Fruit fly (Drosophila melanogaster) S2 (cell line): ENCODE data around the gene emb.

Experiments
- CG8478 ChIP-seq: fragments of >200 bp; optimal IDR thresholded peaks from 2 replicates; lab custom pipeline; 2018
- CTCF ChIP-seq, 2 experiments: fragments of >200 bp; optimal IDR thresholded peaks; 2 replicates each; lab custom pipeline; 2018

Gene emb

dm6 chr2L:8411530-8411929 lies 8.2 kb downstream of the emb start, which contains the start of gene Naglu:
Gene Naglu (minus strand): TSS chr2L:8411868.
- TF ChIP-seq CG8478 (lab: Kevin White, UChicago): no peak
- no peak for TF ChIP-seq CTCF (optimal IDR thresholded peaks at IDR 0.05; lab: Kevin White, UChicago)

dm6 chr2L:8414887-8415883 lies 11.8 kb downstream of the emb start, which contains the start of the genes CG13398 and Akap200:
Gene CG13398 (minus strand): TSS chr2L:8415256.
Gene Akap200 (plus strand): TSS chr2L:8415690.
- TF ChIP-seq CG8478 (lab: Kevin White, UChicago) (no peak), CTCF (optimal IDR thresholded peaks at IDR 0.05; lab: Kevin White, UChicago) (no peak)

dm6 chr2L:8416350-8417046 lies 13.1 kb downstream of the emb start:
- TF ChIP-seq CTCF (optimal IDR thresholded peaks at IDR 0.05; lab: Kevin White, UChicago) (no peak), CG8478 (lab: Kevin White, UChicago) (no peak)

DNA sequence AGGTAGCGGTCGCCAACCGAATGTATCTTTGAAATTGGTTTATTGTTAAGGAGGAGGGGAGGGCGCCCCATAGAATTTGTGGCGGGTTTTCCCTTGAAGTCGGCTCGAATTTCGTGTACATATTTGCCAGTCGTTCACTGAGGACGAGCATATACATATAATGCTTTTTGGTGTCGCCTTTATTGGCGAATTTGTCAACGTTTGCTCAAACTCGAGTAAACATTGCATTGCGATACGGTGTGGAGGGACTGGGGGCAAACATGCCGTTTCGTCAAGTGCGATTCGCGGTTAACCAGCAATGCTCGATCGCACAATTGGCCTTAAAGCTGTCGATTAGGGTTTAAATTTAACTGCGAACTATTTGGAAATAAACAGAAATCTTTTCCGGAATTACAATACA lies 14.2 kb downstream of the emb start:
- TF ChIP-seq CTCF (optimal IDR thresholded peaks at IDR 0.05; lab: Kevin White, UChicago) (no peak), CG8478 (lab: Kevin White, UChicago) (no peak)

dm6 chr2L:8418113-8418885 lies 14.9 kb downstream of the emb start:
- peak; percentile 23 for TF ChIP-seq CG8478 (lab: Kevin White, UChicago)
- TF ChIP-seq CTCF (optimal IDR thresholded peaks at IDR 0.05; lab: Kevin White, UChicago): no peak

DNA sequence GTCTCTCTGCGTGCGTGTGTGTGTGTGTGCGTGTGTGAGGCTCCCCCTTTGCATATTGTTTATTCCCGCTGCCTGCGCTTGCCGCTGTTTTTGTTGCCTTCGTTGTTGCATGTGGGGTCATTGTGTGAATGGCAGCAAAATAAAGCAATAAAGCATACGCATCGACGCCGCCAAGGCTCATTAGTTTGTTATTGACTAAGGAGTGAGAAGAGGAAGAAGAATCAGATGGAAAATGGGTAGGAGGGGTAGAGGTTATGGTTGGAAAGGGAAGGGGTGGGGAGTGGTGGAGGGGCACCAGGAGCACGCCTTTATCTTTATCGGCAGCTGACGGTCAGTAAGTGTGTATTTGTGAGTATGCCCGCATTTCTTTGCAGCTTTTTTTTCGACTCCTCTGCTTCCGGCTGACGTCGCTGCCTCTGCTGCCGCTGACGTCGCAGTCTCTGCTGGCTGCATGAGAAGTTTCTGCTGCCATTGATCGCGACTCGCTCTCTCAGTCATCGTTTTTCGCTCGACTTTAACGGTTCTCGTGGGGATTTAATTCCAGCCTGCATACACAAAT lies 16.1 kb downstream of the emb start:
- no peak for TF ChIP-seq CTCF (optimal IDR thresholded peaks at IDR 0.05; lab: Kevin White, UChicago)
- TF ChIP-seq CG8478 (lab: Kevin White, UChicago): no peak

- no peak for TF ChIP-seq CTCF (optimal IDR thresholded peaks at IDR 0.05; lab: Kevin White, UChicago)
- TF ChIP-seq CG8478 (lab: Kevin White, UChicago): no peak
Measured at dm6 chr2L:8420259-8420930, 17.0 kb downstream of the emb start.

DNA sequence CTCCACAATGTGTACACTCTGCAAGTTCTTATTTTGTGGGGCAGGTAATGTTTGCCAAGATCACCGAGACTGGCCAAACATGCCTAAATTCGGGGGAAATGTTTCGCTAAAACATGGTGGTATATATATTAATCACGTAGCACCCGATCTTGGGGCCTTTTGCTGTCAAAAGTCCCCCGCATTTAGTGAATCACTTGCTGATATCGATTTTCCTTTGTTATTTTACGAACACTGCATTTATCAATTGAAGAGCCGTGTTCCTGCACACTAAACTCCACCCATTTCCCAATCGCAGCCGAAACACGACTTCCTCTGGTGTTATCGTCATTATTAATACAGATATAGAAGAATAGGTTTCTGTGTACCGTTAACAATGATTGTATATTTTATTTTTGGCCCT lies 18.3 kb downstream of the emb start:
- TF ChIP-seq CG8478 (lab: Kevin White, UChicago): no peak
- TF ChIP-seq CTCF (optimal IDR thresholded peaks at IDR 0.05; lab: Kevin White, UChicago): no peak

DNA sequence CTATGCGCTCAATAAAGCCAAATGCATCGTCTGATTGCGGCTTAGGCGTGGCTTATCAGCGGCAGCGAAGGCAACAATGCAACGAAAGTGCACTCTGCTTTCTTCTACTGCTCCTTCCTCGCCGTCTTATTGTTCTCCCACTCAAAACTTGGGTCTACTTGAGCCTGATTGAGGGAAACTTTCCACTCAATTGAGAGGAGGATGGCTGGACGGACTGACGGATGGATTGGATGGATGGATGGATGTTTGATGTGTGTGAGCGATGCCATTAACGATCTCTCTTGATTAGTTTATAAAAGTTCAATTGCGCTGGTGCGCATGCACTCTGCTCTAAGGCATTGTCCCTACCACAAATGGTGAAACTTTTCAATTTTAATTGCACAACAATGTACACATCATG lies 19.7 kb downstream of the emb start:
- TF ChIP-seq CG8478 (lab: Kevin White, UChicago) (no peak), CTCF (optimal IDR thresholded peaks at IDR 0.05; lab: Kevin White, UChicago) (no peak)

DNA sequence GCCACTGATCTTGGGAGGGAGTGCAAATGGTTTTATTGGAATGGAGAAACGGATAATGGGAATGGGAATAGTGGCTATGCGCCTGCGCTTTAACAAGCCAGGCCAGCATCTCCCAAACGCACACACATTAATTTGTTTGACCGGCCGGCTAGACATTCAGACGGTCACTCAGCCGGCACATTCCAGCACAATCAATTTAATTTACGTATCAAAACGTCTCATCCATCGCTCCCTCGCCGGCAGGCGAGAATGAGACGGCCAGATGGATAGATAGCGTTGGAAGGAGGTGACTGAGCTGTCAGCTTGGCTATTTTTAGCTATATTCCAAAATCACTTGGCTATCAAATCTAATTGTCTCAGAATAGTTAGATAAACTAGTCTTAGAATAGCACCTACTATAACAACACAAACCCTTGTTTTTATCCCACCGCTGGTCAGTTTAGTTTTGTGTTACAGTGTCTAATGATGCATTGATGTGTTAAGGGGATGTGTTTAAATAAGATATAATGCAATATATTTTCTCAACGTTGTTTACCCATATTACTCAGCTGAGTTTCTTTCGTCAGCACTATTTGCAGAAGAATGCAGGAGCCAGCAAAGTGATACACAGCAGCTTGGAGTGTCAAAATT lies 20.2 kb downstream of the emb start:
- no peak for TF ChIP-seq CTCF (optimal IDR thresholded peaks at IDR 0.05; lab: Kevin White, UChicago)
- TF ChIP-seq CG8478 (lab: Kevin White, UChicago): no peak

DNA sequence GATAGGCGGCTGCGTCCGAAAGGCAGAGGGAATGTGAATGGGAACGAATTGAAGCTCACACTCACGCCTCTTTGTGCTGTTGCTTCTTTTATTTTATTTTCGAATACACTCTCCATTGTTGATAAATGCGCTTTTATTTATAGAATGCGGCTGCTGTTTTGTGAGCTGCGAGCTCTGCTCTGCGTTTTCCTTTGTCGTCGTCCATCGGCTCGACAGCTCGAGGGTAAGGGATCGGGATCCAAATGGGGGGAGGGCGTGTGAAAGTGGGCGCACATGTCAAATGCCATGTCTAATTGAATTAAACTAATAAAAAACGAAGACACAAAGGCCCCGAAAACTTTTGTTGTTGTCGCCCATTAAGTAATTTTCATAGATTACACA lies 20.7 kb downstream of the emb start:
- no peak for TF ChIP-seq CG8478 (lab: Kevin White, UChicago)
- no peak for TF ChIP-seq CTCF (optimal IDR thresholded peaks at IDR 0.05; lab: Kevin White, UChicago)

dm6 chr2L:8424662-8425208 lies 21.4 kb downstream of the emb start:
- TF ChIP-seq CG8478 (lab: Kevin White, UChicago) (no peak), CTCF (optimal IDR thresholded peaks at IDR 0.05; lab: Kevin White, UChicago) (no peak)

DNA sequence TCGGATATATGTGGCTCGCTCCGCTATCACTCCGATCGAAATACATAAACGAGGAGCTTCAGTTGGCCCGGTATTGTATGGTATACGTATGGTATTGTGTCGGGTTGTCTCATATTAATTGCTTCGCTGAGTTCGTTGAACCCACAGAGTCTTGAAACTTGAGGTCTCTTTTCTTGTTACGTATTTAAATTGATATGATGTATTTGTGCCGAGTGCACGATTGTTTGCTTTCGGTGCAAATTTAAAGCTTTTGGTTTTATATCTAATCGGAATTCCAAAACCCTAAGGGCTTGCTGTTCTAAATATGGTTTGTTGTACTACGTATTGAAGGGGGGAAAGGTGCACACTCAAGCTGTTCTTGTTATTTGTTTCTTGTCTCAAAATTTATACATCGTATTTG lies 21.8 kb downstream of the emb start:
- TF ChIP-seq CTCF (optimal IDR thresholded peaks at IDR 0.05; lab: Kevin White, UChicago) (no peak), CG8478 (lab: Kevin White, UChicago) (no peak)
